Fruit fly (Drosophila melanogaster) whole organism, embryonic: Measurements from ENCODE around the gene mRpL40.

Source experiments
- ATbp ChIP-seq: fragments of 200-800 bp; sonication (Bioruptor generic); optimal IDR thresholded peaks from 2 replicates; lab custom pipeline; 2017; ENCODE audit warnings: missing biosample characterization, mild to moderate bottlenecking, missing genetic modification characterization, missing genetic modification reagents
- Aef1 ChIP-seq: fragments of 200-800 bp; sonication (Bioruptor generic); IDR thresholded peaks from 3 replicates; pipeline ENCODE4 v1.3.6; 2022; ENCODE audit warnings: missing biosample characterization, missing genetic modification characterization
- Antp ChIP-seq: fragments of 200-800 bp; sonication (Bioruptor generic); optimal IDR thresholded peaks from 3 replicates; lab custom pipeline; 2016; ENCODE audit warnings: missing biosample characterization, missing genetic modification characterization
- CG10274 ChIP-seq: fragments of 200-800 bp; sonication (Bioruptor generic); optimal IDR thresholded peaks from 3 replicates; lab custom pipeline; 2017; ENCODE audit warnings: missing biosample characterization, mild to moderate bottlenecking, missing genetic modification characterization
- CG10321 ChIP-seq: fragments of 200-800 bp; sonication (Bioruptor generic); IDR thresholded peaks from 2 replicates; pipeline ENCODE4 v1.3.6; 2022; ENCODE audit warnings: missing biosample characterization, missing genetic modification characterization
- CG12391 ChIP-seq: fragments of 200-800 bp; sonication (Bioruptor generic); optimal IDR thresholded peaks from 3 replicates; lab custom pipeline; 2018; ENCODE audit warnings: missing biosample characterization, mild to moderate bottlenecking, missing genetic modification characterization, moderate library complexity
- CG12744 ChIP-seq: fragments of 200-800 bp; sonication (Bioruptor generic); optimal IDR thresholded peaks from 2 replicates; lab custom pipeline; 2016; ENCODE audit warnings: missing biosample characterization, missing genetic modification characterization
- CG13894 ChIP-seq: fragments of 200-800 bp; sonication (Bioruptor generic); optimal IDR thresholded peaks from 3 replicates; lab custom pipeline; 2018; ENCODE audit warnings: missing biosample characterization, mild to moderate bottlenecking, missing genetic modification characterization, moderate library complexity
- CG14860 ChIP-seq: fragments of 200-800 bp; sonication (Bioruptor generic); IDR thresholded peaks from 3 replicates; pipeline ENCODE4 v1.3.6; 2022; ENCODE audit warnings: missing biosample characterization, missing genetic modification characterization; ENCODE audit not compliant: partially characterized antibody
- CG15514 ChIP-seq: fragments of 200-800 bp; sonication (Bioruptor generic); optimal IDR thresholded peaks from 3 replicates; lab custom pipeline; 2017; ENCODE audit warnings: missing biosample characterization, missing genetic modification characterization, mild to moderate bottlenecking, moderate library complexity, missing genetic modification reagents
- CG16813 ChIP-seq: fragments of 200-800 bp; sonication (Bioruptor generic); IDR thresholded peaks from 3 replicates; pipeline ENCODE4 v1.3.6; 2022; ENCODE audit warnings: missing biosample characterization, missing genetic modification characterization; ENCODE audit not compliant: partially characterized antibody
- CG17361 ChIP-seq: fragments of 200-800 bp; sonication (Bioruptor generic); IDR thresholded peaks from 3 replicates; pipeline ENCODE4 v1.3.6; 2022; ENCODE audit warnings: missing biosample characterization, missing genetic modification characterization
- CG17802 ChIP-seq: fragments of 200-800 bp; sonication (Bioruptor generic); optimal IDR thresholded peaks from 2 replicates; lab custom pipeline; 2018; ENCODE audit warnings: missing biosample characterization, mild to moderate bottlenecking, missing genetic modification characterization, moderate library complexity
- CG17912 ChIP-seq: fragments of 200-800 bp; sonication (Bioruptor generic); optimal IDR thresholded peaks from 2 replicates; lab custom pipeline; 2018; ENCODE audit warnings: missing biosample characterization, mild to moderate bottlenecking, missing genetic modification characterization
- CG2120 ChIP-seq: fragments of 200-800 bp; sonication (Bioruptor generic); optimal IDR thresholded peaks from 3 replicates; lab custom pipeline; 2016; ENCODE audit warnings: missing biosample characterization, missing genetic modification characterization
- CG2712 ChIP-seq: fragments of 200-800 bp; optimal IDR thresholded peaks from 3 replicates; lab custom pipeline; 2019; ENCODE audit warnings: missing biosample characterization, mild to moderate bottlenecking, missing genetic modification characterization, moderate library complexity
- CG3995 ChIP-seq: fragments of 200-800 bp; sonication (Bioruptor generic); optimal IDR thresholded peaks from 3 replicates; lab custom pipeline; 2016; ENCODE audit warnings: missing biosample characterization, missing genetic modification characterization
- CG4707 ChIP-seq: fragments of 200-800 bp; sonication (Bioruptor generic); optimal IDR thresholded peaks from 2 replicates; lab custom pipeline; 2018; ENCODE audit warnings: missing biosample characterization, mild to moderate bottlenecking, missing genetic modification characterization, moderate library complexity
- CG5180 ChIP-seq: fragments of 200-800 bp; sonication (Bioruptor generic); optimal IDR thresholded peaks from 3 replicates; lab custom pipeline; 2017; ENCODE audit warnings: missing biosample characterization, missing genetic modification characterization, mild to moderate bottlenecking, moderate library complexity, missing genetic modification reagents
- CG9215 ChIP-seq: fragments of 200-800 bp; sonication (Bioruptor generic); IDR thresholded peaks from 2 replicates; pipeline ENCODE4 v1.3.6; 2022; ENCODE audit warnings: missing biosample characterization, missing genetic modification characterization
- CG9876 ChIP-seq: fragments of 200-800 bp; sonication (Bioruptor generic); optimal IDR thresholded peaks from 2 replicates; lab custom pipeline; 2016; ENCODE audit warnings: missing biosample characterization, missing genetic modification characterization
- CTCF ChIP-seq: fragments of 200-800 bp; sonication (Bioruptor generic); optimal IDR thresholded peaks from 2 replicates; lab custom pipeline; 2017; ENCODE audit warnings: missing biosample characterization, mild to moderate bottlenecking, missing genetic modification characterization, moderate library complexity
- CkIIα-i1 ChIP-seq: fragments of 200-800 bp; sonication (Bioruptor generic); IDR thresholded peaks from 2 replicates; pipeline ENCODE4 v1.3.6; 2022; ENCODE audit warnings: missing biosample characterization, missing genetic modification characterization
- D19A ChIP-seq: fragments of 200-800 bp; optimal IDR thresholded peaks from 3 replicates; lab custom pipeline; 2019; ENCODE audit warnings: missing biosample characterization, mild to moderate bottlenecking, missing genetic modification characterization, moderate library complexity
- D19B ChIP-seq: fragments of 200-800 bp; sonication (Bioruptor generic); optimal IDR thresholded peaks from 2 replicates; lab custom pipeline; 2017; ENCODE audit warnings: missing biosample characterization, mild to moderate bottlenecking, missing genetic modification characterization
- E2f2 ChIP-seq: fragments of 200-800 bp; sonication (Bioruptor generic); IDR thresholded peaks from 2 replicates; pipeline ENCODE4 v1.3.6; 2022; ENCODE audit warnings: missing biosample characterization, missing genetic modification characterization
- Hr39 ChIP-seq: fragments of >200 bp; optimal IDR thresholded peaks from 2 replicates; lab custom pipeline; 2017
- MTF-1 ChIP-seq: fragments of 200-800 bp; sonication (Bioruptor generic); optimal IDR thresholded peaks from 2 replicates; lab custom pipeline; 2018; ENCODE audit warnings: missing biosample characterization, mild to moderate bottlenecking, missing genetic modification characterization, borderline replicate concordance
- Optix ChIP-seq: fragments of 200-800 bp; sonication (Bioruptor generic); IDR thresholded peaks from 3 replicates; pipeline ENCODE4 v1.3.6; 2022; ENCODE audit warnings: missing biosample characterization, missing genetic modification characterization
- Sry-β ChIP-seq: fragments of 200-800 bp; sonication (Bioruptor generic); optimal IDR thresholded peaks from 2 replicates; lab custom pipeline; 2018; ENCODE audit warnings: missing biosample characterization, mild to moderate bottlenecking, missing genetic modification characterization, moderate library complexity
- Sry-δ ChIP-seq: fragments of 200-800 bp; sonication (Bioruptor generic); optimal IDR thresholded peaks from 2 replicates; lab custom pipeline; 2016; ENCODE audit warnings: missing biosample characterization, missing genetic modification characterization
- bowl ChIP-seq: fragments of 200-800 bp; sonication (Bioruptor generic); IDR thresholded peaks from 2 replicates; pipeline ENCODE4 v1.3.6; 2022; ENCODE audit warnings: missing biosample characterization, missing genetic modification characterization
- caup ChIP-seq: fragments of 200-800 bp; sonication (Bioruptor generic); optimal IDR thresholded peaks from 3 replicates; lab custom pipeline; 2017; ENCODE audit warnings: missing biosample characterization, mild to moderate bottlenecking, missing genetic modification characterization, moderate library complexity; ENCODE audit not compliant: severe bottlenecking
- cg ChIP-seq: fragments of 200-800 bp; sonication (Bioruptor generic); optimal IDR thresholded peaks from 3 replicates; lab custom pipeline; 2019; ENCODE audit warnings: missing biosample characterization, mild to moderate bottlenecking, missing genetic modification characterization, moderate library complexity
- hbn ChIP-seq: fragments of 200-800 bp; sonication (Bioruptor generic); IDR thresholded peaks from 2 replicates; pipeline ENCODE4 v1.3.6; 2022; ENCODE audit warnings: missing biosample characterization, missing genetic modification characterization; ENCODE audit not compliant: partially characterized antibody
- hth ChIP-seq: fragments of >200 bp; optimal IDR thresholded peaks from 2 replicates; lab custom pipeline; 2017; ENCODE audit warnings: inconsistent platforms
- kay ChIP-seq: fragments of 200-800 bp; sonication (Bioruptor generic); optimal IDR thresholded peaks from 2 replicates; lab custom pipeline; 2016; ENCODE audit warnings: missing biosample characterization, missing genetic modification characterization
- nmo ChIP-seq: fragments of 200-800 bp; sonication (Bioruptor generic); optimal IDR thresholded peaks from 2 replicates; lab custom pipeline; 2018; ENCODE audit warnings: missing biosample characterization, mild to moderate bottlenecking, missing genetic modification characterization, moderate library complexity
- sens-2 ChIP-seq: fragments of 200-800 bp; sonication (Bioruptor generic); IDR thresholded peaks from 2 replicates; pipeline ENCODE4 v1.3.6; 2022; ENCODE audit warnings: missing biosample characterization, missing genetic modification characterization
- sisA ChIP-seq: fragments of 200-800 bp; sonication (Bioruptor generic); IDR thresholded peaks from 2 replicates; pipeline ENCODE4 v1.3.6; 2022; ENCODE audit warnings: missing biosample characterization, missing genetic modification characterization
- tna ChIP-seq: fragments of 200-800 bp; sonication (Bioruptor generic); IDR thresholded peaks from 2 replicates; pipeline ENCODE4 v1.3.6; 2022; ENCODE audit warnings: missing biosample characterization, missing genetic modification characterization; ENCODE audit not compliant: partially characterized antibody

mRpL40 gene

DNA sequence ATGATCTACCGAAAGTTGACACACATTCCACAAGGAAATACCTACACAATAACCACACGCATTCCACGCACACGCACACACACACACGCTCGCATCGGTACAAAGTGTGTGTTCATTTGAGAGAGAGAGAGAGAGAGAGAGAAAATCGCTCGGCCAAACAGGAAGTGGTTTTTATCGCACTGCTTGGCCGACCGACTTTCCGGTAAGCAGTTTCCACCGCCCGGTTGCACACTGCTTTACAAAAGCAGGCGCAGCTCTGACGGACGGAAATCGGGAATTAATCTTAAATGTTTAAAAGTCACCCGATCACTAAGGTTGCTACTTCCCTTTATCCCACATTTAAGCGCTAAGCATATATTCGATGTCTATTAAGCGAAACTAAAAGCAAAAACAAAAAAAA lies 14.9 kb upstream of the mRpL40 start (continued):
- no peak for TF ChIP-seq CG13894 (tag; lab: Kevin White, UChicago)
- TF ChIP-seq CG2712 (tag; lab: Kevin White, UChicago), result no peak
- no peak for TF ChIP-seq CG9215 (GFP tag; lab: Robert Waterston, UW)
- TF ChIP-seq CG17912, result peak; percentile 81
- TF ChIP-seq CG17361, result no peak; the same call in 2 of the 3 replicates
- peak; percentile 45 for TF ChIP-seq CG5180
- no peak for TF ChIP-seq Hr39
- TF ChIP-seq ATbp (GFP tag; lab: Kevin White, UChicago), result peak; percentile 71
- TF ChIP-seq nmo (GFP tag; lab: Kevin White, UChicago), result peak; percentile 63
- peak; percentile 5 for TF ChIP-seq Sry-δ (GFP tag; lab: Kevin White, UChicago)
- no peak for TF ChIP-seq cg (GFP tag; lab: Kevin White, UChicago)
- no peak for TF ChIP-seq sisA (GFP tag; lab: Robert Waterston, UW)
- no peak for TF ChIP-seq D19B (GFP tag; lab: Kevin White, UChicago)
- TF ChIP-seq kay (GFP tag; lab: Kevin White, UChicago), result no peak
- 0 out of 3 replicates have a peak, but pooled peaks have one; percentile 33 for TF ChIP-seq Aef1 (GFP tag; lab: Robert Waterston, UW)
- peak; percentile 51 for TF ChIP-seq CG15514 (GFP tag; lab: Kevin White, UChicago)
- TF ChIP-seq Sry-β (GFP tag; lab: Kevin White, UChicago), result peak; percentile 33
- peak; percentile 59 for TF ChIP-seq CG10274 (GFP tag; lab: Kevin White, UChicago)
- TF ChIP-seq CG17802 (tag; lab: Kevin White, UChicago), result peak; percentile 75
- TF ChIP-seq hth (lab: Kevin White, UChicago), result no peak
- TF ChIP-seq CG3995 (GFP tag; lab: Kevin White, UChicago), result no peak
- TF ChIP-seq sens-2 (GFP tag; lab: Robert Waterston, UW), result peak; percentile 83
- TF ChIP-seq tna, result no peak
- peak; percentile 82 for TF ChIP-seq caup (GFP tag; lab: Kevin White, UChicago)
- no peak for TF ChIP-seq E2f2 (GFP tag; lab: Robert Waterston, UW)
- TF ChIP-seq Antp (GFP tag; lab: Kevin White, UChicago), result no peak
- TF ChIP-seq hbn (GFP tag; lab: Robert Waterston, UW), result no peak
- peak; percentile 73 for TF ChIP-seq CG12744 (GFP tag; lab: Kevin White, UChicago)

dm6 chr3R:11393896-11394295 lies 13.8 kb upstream of the mRpL40 start:
- no peak for TF ChIP-seq Optix
- TF ChIP-seq CTCF, result peak; percentile 60
- no peak for TF ChIP-seq CG9876 (GFP tag; lab: Kevin White, UChicago)
- no peak for TF ChIP-seq CG12391 (tag; lab: Kevin White, UChicago)
- TF ChIP-seq D19A (tag; lab: Kevin White, UChicago), result no peak
- TF ChIP-seq CG4707 (GFP tag; lab: Kevin White, UChicago), result no peak
- no peak for TF ChIP-seq CG2120
- 0 out of 3 replicates have a peak, but pooled peaks have one; percentile 13 for TF ChIP-seq CG16813 (GFP tag; lab: Robert Waterston, UW)
- no peak for TF ChIP-seq CG10321

- TF ChIP-seq CG14860 (GFP tag; lab: Robert Waterston, UW) (0 out of 3 replicates have a peak, but pooled peaks have one; percentile 18), MTF-1 (GFP tag; lab: Kevin White, UChicago) (no peak), CkIIα-i1 (no peak), bowl (no peak), CTCF (peak; percentile 38)
Measured at dm6 chr3R:11395541-11395940, 12.2 kb upstream of the mRpL40 start.
